Fruit fly (Drosophila melanogaster) whole organism, pupa: ENCODE data around the gene Tao.

ENCODE experiments used
- CG13204 ChIP-seq: fragments of 200-800 bp; sonication (Bioruptor generic); optimal IDR thresholded peaks from 2 replicates; lab custom pipeline; 2018; ENCODE audit warnings: missing biosample characterization, mild to moderate bottlenecking, missing genetic modification characterization, moderate library complexity
- CG32121 ChIP-seq: fragments of 200-800 bp; sonication (Bioruptor generic); IDR thresholded peaks from 2 replicates; pipeline ENCODE4 v1.3.6; 2022; ENCODE audit warnings: missing biosample characterization, missing genetic modification characterization

dm6 chrX:19590579-19590978 lies 11.0 kb upstream of the Tao start:
- TF ChIP-seq CG32121 (no peak), CG13204 (GFP tag; lab: Kevin White, UChicago) (no peak)
